Worm (Caenorhabditis elegans) whole organism, dauer: ENCODE data around the gene sec-31.

ENCODE experiments used
- unc-62 ChIP-seq: sonication (generic microtip); optimal IDR thresholded peaks from 2 replicates; lab custom pipeline; 2017; ENCODE audit warnings: missing biosample characterization, missing genetic modification reagents, missing genetic modification characterization

Gene sec-31

ce11 chrIV:11363806-11364562 lies 7.6 kb downstream of the sec-31 start:
- TF ChIP-seq unc-62 (GFP tag; lab: Kevin White, UChicago): no peak

- TF ChIP-seq unc-62 (GFP tag; lab: Kevin White, UChicago): no peak
Observed at ce11 chrIV:11361409-11361808, 10.2 kb downstream of the sec-31 start, which contains the start of gene T01G1.4. Gene T01G1.4, minus strand, starts transcription at chrIV:11361509.

ce11 chrIV:11359769-11360168 lies 11.8 kb downstream of the sec-31 start, which contains the start of gene klp-12:
Gene klp-12, minus strand, starts transcription at chrIV:11359869.
- no peak for TF ChIP-seq unc-62 (GFP tag; lab: Kevin White, UChicago)

ce11 chrIV:11353946-11354458 lies 17.6 kb downstream of the sec-31 start, which contains the start of gene T01G1.2:
Gene T01G1.2, plus strand, starts transcription at chrIV:11354408.
- no peak for TF ChIP-seq unc-62 (GFP tag; lab: Kevin White, UChicago)

- TF ChIP-seq unc-62 (GFP tag; lab: Kevin White, UChicago): no peak
Observed at ce11 chrIV:11352768-11353167, 18.8 kb downstream of the sec-31 start.

ce11 chrIV:11351563-11351962 lies 20.0 kb downstream of the sec-31 start:
- no peak for TF ChIP-seq unc-62 (GFP tag; lab: Kevin White, UChicago)

ce11 chrIV:11350809-11351208 lies 20.8 kb downstream of the sec-31 start:
- TF ChIP-seq unc-62 (GFP tag; lab: Kevin White, UChicago): no peak

- TF ChIP-seq unc-62 (GFP tag; lab: Kevin White, UChicago): no peak
Observed at ce11 chrIV:11349747-11350146, 21.8 kb downstream of the sec-31 start.

ce11 chrIV:11348822-11349221 lies 22.8 kb downstream of the sec-31 start:
- no peak for TF ChIP-seq unc-62 (GFP tag; lab: Kevin White, UChicago)

ce11 chrIV:11347275-11347674 lies 24.3 kb downstream of the sec-31 start:
- no peak for TF ChIP-seq unc-62 (GFP tag; lab: Kevin White, UChicago)

- TF ChIP-seq unc-62 (GFP tag; lab: Kevin White, UChicago): no peak
Observed at ce11 chrIV:11344288-11344687, 27.3 kb downstream of the sec-31 start.

ce11 chrIV:11340735-11341443 lies 30.7 kb downstream of the sec-31 start:
- TF ChIP-seq unc-62 (GFP tag; lab: Kevin White, UChicago): no peak

- TF ChIP-seq unc-62 (GFP tag; lab: Kevin White, UChicago): no peak
Observed at ce11 chrIV:11337021-11337420, 34.6 kb downstream of the sec-31 start, which contains the start of gene F54E12.2. Gene F54E12.2, minus strand, starts transcription at chrIV:11337184.

ce11 chrIV:11336180-11336579 lies 35.4 kb downstream of the sec-31 start:
- TF ChIP-seq unc-62 (GFP tag; lab: Kevin White, UChicago): no peak

- TF ChIP-seq unc-62 (GFP tag; lab: Kevin White, UChicago): no peak
Observed at ce11 chrIV:11332751-11333150, 38.8 kb downstream of the sec-31 start, which contains the start of gene sart-3. Gene sart-3, minus strand, starts transcription at chrIV:11332969.

ce11 chrIV:11329269-11329668 lies 42.3 kb downstream of the sec-31 start, which contains the start of gene leo-1:
Gene leo-1, minus strand, starts transcription at chrIV:11329369.
- TF ChIP-seq unc-62 (GFP tag; lab: Kevin White, UChicago): no peak
